Worm (Caenorhabditis elegans) whole organism, L4/young adult: ENCODE data around the gene ttll-5.

Experiments used
- W03F9.2 ChIP-seq: fragments of 150-350 bp; optimal IDR thresholded peaks from 2 replicates; lab custom pipeline; 2014; ENCODE audit warnings: missing biosample characterization, missing genetic modification characterization
- dao-5 ChIP-seq: sonication (generic microtip); optimal IDR thresholded peaks from 2 replicates; lab custom pipeline; 2016; ENCODE audit warnings: missing genotype, missing genetic modification characterization, moderate library complexity, missing compliant biosample characterization
- him-1 ChIP-seq: sonication (generic microtip); optimal IDR thresholded peaks from 2 replicates; lab custom pipeline; 2016; ENCODE audit warnings: missing genotype, missing genetic modification reagents, missing genetic modification characterization, missing compliant biosample characterization

DNA sequence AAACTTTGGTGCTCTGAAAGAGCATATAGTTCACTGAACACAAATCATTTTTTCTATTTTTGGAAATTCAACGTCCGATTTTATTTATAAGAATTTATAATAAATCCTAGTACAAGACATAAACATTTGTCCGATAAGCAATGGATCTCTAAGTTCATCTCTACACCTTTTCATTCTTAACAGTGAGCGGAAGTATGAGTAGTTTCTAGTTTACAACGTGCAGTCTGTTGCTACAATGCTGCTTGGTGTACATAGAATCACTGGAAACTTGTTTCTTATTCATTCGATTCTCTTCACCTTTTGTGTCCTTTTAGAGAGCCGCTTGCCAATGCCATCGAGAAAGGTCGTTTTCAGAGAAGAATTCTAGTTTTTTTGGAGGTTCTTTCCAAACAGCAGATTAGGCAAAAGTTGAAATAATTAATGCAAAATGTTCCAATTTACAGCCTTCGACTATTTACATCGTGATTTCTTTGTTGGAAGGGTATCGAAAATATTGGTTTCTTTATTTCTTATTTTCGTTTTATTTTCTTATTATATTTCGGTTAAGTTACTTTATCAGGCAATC lies 18.1 kb downstream of the ttll-5 start:
- TF ChIP-seq dao-5 (no peak), him-1 (tag; lab: Kevin White, UChicago) (no peak), W03F9.2 (no peak)
